Fruit fly (Drosophila melanogaster) whole organism, embryonic: Measurements from ENCODE around the gene Tsp33B.

Source experiments
- Asciz ChIP-seq: fragments of 200-800 bp; sonication (Bioruptor generic); optimal IDR thresholded peaks from 2 replicates; lab custom pipeline; 2017; ENCODE audit warnings: missing biosample characterization, mild to moderate bottlenecking, missing genetic modification characterization, missing genetic modification reagents
- Awh ChIP-seq: fragments of 200-800 bp; sonication (Bioruptor generic); IDR thresholded peaks from 2 replicates; pipeline ENCODE4, ENCODE4 v1.3.6; 2022; ENCODE audit warnings: missing biosample characterization, missing genetic modification characterization
- Bgb ChIP-seq: fragments of 200-800 bp; sonication (Bioruptor generic); IDR thresholded peaks from 2 replicates; pipeline ENCODE4 v1.3.6; 2022; ENCODE audit warnings: missing biosample characterization, missing genetic modification characterization; ENCODE audit not compliant: partially characterized antibody
- BtbVII ChIP-seq: fragments of 200-800 bp; sonication (Bioruptor generic); optimal IDR thresholded peaks from 3 replicates; lab custom pipeline; 2017; ENCODE audit warnings: missing biosample characterization, mild to moderate bottlenecking, missing genetic modification characterization
- Bteb2 ChIP-seq: fragments of 200-800 bp; sonication (Bioruptor generic); optimal IDR thresholded peaks from 2 replicates; lab custom pipeline; 2016; ENCODE audit warnings: missing biosample characterization, missing genetic modification characterization
- C15 ChIP-seq: fragments of 200-800 bp; sonication (Bioruptor generic); IDR thresholded peaks from 3 replicates; pipeline ENCODE4 v1.3.6; 2022; ENCODE audit warnings: missing biosample characterization, missing genetic modification characterization
- CG10959 ChIP-seq: fragments of 200-800 bp; sonication (Bioruptor generic); IDR thresholded peaks from 2 replicates; pipeline ENCODE4 v1.3.6; 2022; ENCODE audit warnings: missing biosample characterization, missing genetic modification characterization
- CG11456 ChIP-seq: fragments of 200-800 bp; sonication (Bioruptor generic); IDR thresholded peaks from 3 replicates; pipeline ENCODE4 v1.3.6; 2022; ENCODE audit warnings: missing biosample characterization, missing genetic modification characterization
- CG1233 ChIP-seq: fragments of 200-800 bp; sonication (Bioruptor generic); optimal IDR thresholded peaks from 4 replicates; lab custom pipeline; 2018; ENCODE audit warnings: missing biosample characterization, mild to moderate bottlenecking, missing genetic modification characterization
- CG14860 ChIP-seq: fragments of 200-800 bp; sonication (Bioruptor generic); IDR thresholded peaks from 3 replicates; pipeline ENCODE4 v1.3.6; 2022; ENCODE audit warnings: missing biosample characterization, missing genetic modification characterization; ENCODE audit not compliant: partially characterized antibody
- CG15073 ChIP-seq: fragments of 200-800 bp; sonication (Bioruptor generic); optimal IDR thresholded peaks from 2 replicates; lab custom pipeline; 2016; ENCODE audit warnings: missing biosample characterization, missing genetic modification characterization
- CG15479 ChIP-seq: fragments of 200-800 bp; sonication (Bioruptor generic); optimal IDR thresholded peaks from 3 replicates; lab custom pipeline; 2019; ENCODE audit warnings: missing biosample characterization, mild to moderate bottlenecking, missing genetic modification characterization, moderate library complexity
- CG1602 ChIP-seq: fragments of 200-800 bp; sonication (Bioruptor generic); optimal IDR thresholded peaks from 3 replicates; lab custom pipeline; 2016; ENCODE audit warnings: missing biosample characterization, missing genetic modification characterization
- CG2199 ChIP-seq: fragments of 200-800 bp; sonication (Bioruptor generic); IDR thresholded peaks from 3 replicates; pipeline ENCODE4 v1.3.6; 2022; ENCODE audit warnings: missing biosample characterization, missing genetic modification characterization
- CG32532 ChIP-seq: fragments of 200-800 bp; sonication (Bioruptor generic); IDR thresholded peaks from 2 replicates; pipeline ENCODE4 v1.3.6; 2022; ENCODE audit warnings: missing biosample characterization, missing genetic modification characterization
- CG34422 ChIP-seq: fragments of 200-800 bp; sonication (Bioruptor generic); IDR thresholded peaks from 3 replicates; pipeline ENCODE4 v1.3.6; 2022; ENCODE audit warnings: missing biosample characterization, missing genetic modification characterization
- CG4424 ChIP-seq: fragments of 200-800 bp; sonication (Bioruptor generic); optimal IDR thresholded peaks from 3 replicates; lab custom pipeline; 2016; ENCODE audit warnings: missing biosample characterization, missing genetic modification characterization
- CG6272 ChIP-seq: fragments of 200-800 bp; sonication (Bioruptor generic); IDR thresholded peaks from 2 replicates; pipeline ENCODE4 v1.3.6; 2022; ENCODE audit warnings: missing biosample characterization, missing genetic modification characterization
- CG8089 ChIP-seq: fragments of 200-800 bp; sonication (Bioruptor generic); optimal IDR thresholded peaks from 3 replicates; lab custom pipeline; 2016; ENCODE audit warnings: missing biosample characterization, missing genetic modification characterization
- CkIIα-i1 ChIP-seq: fragments of 200-800 bp; sonication (Bioruptor generic); IDR thresholded peaks from 2 replicates; pipeline ENCODE4 v1.3.6; 2022; ENCODE audit warnings: missing biosample characterization, missing genetic modification characterization
- D19A ChIP-seq: fragments of 200-800 bp; optimal IDR thresholded peaks from 3 replicates; lab custom pipeline; 2019; ENCODE audit warnings: missing biosample characterization, mild to moderate bottlenecking, missing genetic modification characterization, moderate library complexity
- Dbx ChIP-seq: fragments of 200-800 bp; sonication (Bioruptor generic); IDR thresholded peaks from 3 replicates; pipeline ENCODE4 v1.3.6; 2022; ENCODE audit warnings: missing biosample characterization, missing genetic modification characterization
- E2f2 ChIP-seq: fragments of 200-800 bp; sonication (Bioruptor generic); IDR thresholded peaks from 2 replicates; pipeline ENCODE4 v1.3.6; 2022; ENCODE audit warnings: missing biosample characterization, missing genetic modification characterization
- Gug ChIP-seq: fragments of 200-800 bp; sonication (Bioruptor generic); IDR thresholded peaks from 4 replicates; pipeline ENCODE4 v1.3.6; 2022; ENCODE audit warnings: missing biosample characterization, missing genetic modification characterization
- HLH54F ChIP-seq: fragments of 200-800 bp; sonication (Bioruptor generic); optimal IDR thresholded peaks from 3 replicates; lab custom pipeline; 2016; ENCODE audit warnings: missing biosample characterization, missing genetic modification characterization
- Hand ChIP-seq: fragments of 200-800 bp; sonication (Bioruptor generic); optimal IDR thresholded peaks from 2 replicates; lab custom pipeline; 2017; ENCODE audit warnings: mild to moderate bottlenecking, missing biosample characterization, missing genetic modification reagents, missing genetic modification characterization
- HmgZ ChIP-seq: fragments of 200-800 bp; sonication (Bioruptor generic); optimal IDR thresholded peaks from 2 replicates; lab custom pipeline; 2018; ENCODE audit warnings: missing biosample characterization, mild to moderate bottlenecking, missing genetic modification characterization
- Mad ChIP-seq: fragments of 200-800 bp; sonication (Bioruptor generic); optimal IDR thresholded peaks from 2 replicates; lab custom pipeline; 2016; ENCODE audit warnings: missing biosample characterization, missing genetic modification characterization
- Nf-YA ChIP-seq: fragments of 200-800 bp; sonication (Bioruptor generic); IDR thresholded peaks from 2 replicates; pipeline ENCODE4 v1.3.6; 2022; ENCODE audit warnings: missing biosample characterization, missing genetic modification characterization
- Nf-YB ChIP-seq: fragments of 200-800 bp; sonication (Bioruptor generic); optimal IDR thresholded peaks from 3 replicates; lab custom pipeline; 2019; ENCODE audit warnings: missing biosample characterization, mild to moderate bottlenecking, missing genetic modification characterization, moderate library complexity
- Oli ChIP-seq: fragments of 200-800 bp; sonication (Bioruptor generic); optimal IDR thresholded peaks from 2 replicates; lab custom pipeline; 2018; ENCODE audit warnings: missing biosample characterization, mild to moderate bottlenecking, missing genetic modification characterization, moderate library complexity
- az2 ChIP-seq: fragments of 200-800 bp; sonication (Bioruptor generic); optimal IDR thresholded peaks from 3 replicates; lab custom pipeline; 2016; ENCODE audit warnings: missing biosample characterization, missing genetic modification characterization
- cg ChIP-seq: fragments of 200-800 bp; sonication (Bioruptor generic); optimal IDR thresholded peaks from 3 replicates; lab custom pipeline; 2019; ENCODE audit warnings: missing biosample characterization, mild to moderate bottlenecking, missing genetic modification characterization, moderate library complexity
- danr ChIP-seq: fragments of 200-800 bp; sonication (Bioruptor generic); IDR thresholded peaks from 2 replicates; pipeline ENCODE4 v1.3.6; 2022; ENCODE audit warnings: missing biosample characterization, missing genetic modification characterization
- dati ChIP-seq: fragments of 200-800 bp; sonication (Bioruptor generic); IDR thresholded peaks from 2 replicates; pipeline ENCODE4 v1.3.6; 2022; ENCODE audit warnings: missing biosample characterization, missing genetic modification characterization
- dm ChIP-seq: fragments of 200-800 bp; sonication (Bioruptor generic); optimal IDR thresholded peaks from 3 replicates; lab custom pipeline; 2016; ENCODE audit warnings: missing biosample characterization, missing genetic modification characterization
- dmrt11E ChIP-seq: fragments of 200-800 bp; sonication (Bioruptor generic); optimal IDR thresholded peaks from 3 replicates; lab custom pipeline; 2018; ENCODE audit warnings: missing biosample characterization, mild to moderate bottlenecking, missing genetic modification characterization, moderate library complexity
- gem ChIP-seq: fragments of 200-800 bp; sonication (Bioruptor generic); optimal IDR thresholded peaks from 2 replicates; lab custom pipeline; 2019; ENCODE audit warnings: missing biosample characterization, mild to moderate bottlenecking, missing genetic modification characterization, moderate library complexity
- gsb ChIP-seq: fragments of 200-800 bp; sonication (Bioruptor generic); IDR thresholded peaks from 2 replicates; pipeline ENCODE4 v1.3.6; 2022; ENCODE audit warnings: missing biosample characterization, missing genetic modification characterization
- insv ChIP-seq, 2 experiments: fragments of 200-800 bp; sonication (Bioruptor generic); optimal IDR thresholded peaks; 3 replicates each; lab custom pipeline; 2016 to 2018; ENCODE audit warnings: missing biosample characterization in 2 of 2, missing genetic modification characterization in 2 of 2
- inv ChIP-seq: fragments of 200-800 bp; sonication (Bioruptor generic); IDR thresholded peaks from 2 replicates; pipeline ENCODE4 v1.3.6; 2022; ENCODE audit warnings: missing biosample characterization, missing genetic modification characterization; ENCODE audit not compliant: partially characterized antibody
- kay ChIP-seq: fragments of 200-800 bp; sonication (Bioruptor generic); optimal IDR thresholded peaks from 2 replicates; lab custom pipeline; 2016; ENCODE audit warnings: missing biosample characterization, missing genetic modification characterization
- prd ChIP-seq, 3 experiments: fragments of >200 bp in 2 of 3; fragments of 200-800 bp in 1 of 3; sonication (Bioruptor generic) in 1 of 3; optimal IDR thresholded peaks in 2 of 3; IDR thresholded peaks in 1 of 3; 2 replicates in 2 of 3; 3 replicates in 1 of 3; pipeline versions ENCODE4 v1.3.6 to Lab custom; 2017 to 2022; ENCODE audit warnings: missing biosample characterization in 1 of 3, missing genetic modification characterization in 1 of 3
- psq ChIP-seq: fragments of 200-800 bp; sonication (Bioruptor generic); optimal IDR thresholded peaks from 2 replicates; lab custom pipeline; 2017; ENCODE audit warnings: missing biosample characterization, missing genetic modification characterization
- sd ChIP-seq: fragments of 200-800 bp; sonication (Bioruptor generic); optimal IDR thresholded peaks from 3 replicates; lab custom pipeline; 2018; ENCODE audit warnings: missing biosample characterization, mild to moderate bottlenecking, missing genetic modification characterization, moderate library complexity
- trh ChIP-seq: fragments of 200-800 bp; sonication (Bioruptor generic); optimal IDR thresholded peaks from 2 replicates; lab custom pipeline; 2016; ENCODE audit warnings: missing biosample characterization, missing genetic modification characterization
- vvl ChIP-seq: fragments of 200-800 bp; sonication (Bioruptor generic); IDR thresholded peaks from 2 replicates; pipeline ENCODE4 v1.3.6; 2022; ENCODE audit warnings: missing biosample characterization, missing genetic modification characterization
- zfh1 ChIP-seq: fragments of 200-800 bp; sonication (Bioruptor generic); IDR thresholded peaks from 3 replicates; pipeline ENCODE4 v1.3.6; 2022; ENCODE audit warnings: missing biosample characterization, missing genetic modification characterization

Tsp33B gene

dm6 chr2L:11807697-11808226 lies 15.6 kb upstream of the Tsp33B start (continued):
- no peak for TF ChIP-seq BtbVII (GFP tag; lab: Kevin White, UChicago)
- 0 out of 3 replicates have a peak, but pooled peaks have one; percentile 74 for TF ChIP-seq CG2199 (GFP tag; lab: Robert Waterston, UW)
- TF ChIP-seq C15, result no peak
- TF ChIP-seq CG15073 (GFP tag; lab: Kevin White, UChicago), result peak; percentile 87
- peak; percentile 72; the same call in 1 of the 3 replicates for TF ChIP-seq CG34422 (GFP tag; lab: Robert Waterston, UW)
- peak; percentile 12; the same call in 1 of the 2 replicates for TF ChIP-seq E2f2
- TF ChIP-seq dmrt11E (tag; lab: Kevin White, UChicago), result no peak
- no peak for TF ChIP-seq CG8089 (GFP tag; lab: Kevin White, UChicago)
- TF ChIP-seq vvl (GFP tag; lab: Robert Waterston, UW), result peak; percentile 60
- TF ChIP-seq CG6272 (GFP tag; lab: Robert Waterston, UW), result 0 out of 2 replicates have a peak, but pooled peaks have one; percentile 15
- TF ChIP-seq sd (tag; lab: Kevin White, UChicago), result peak; percentile 84
- peak; percentile 39 for TF ChIP-seq dm
- TF ChIP-seq CG11456, result no peak; the same call in 2 of the 3 replicates
- no peak for TF ChIP-seq danr (GFP tag; lab: Robert Waterston, UW)
- TF ChIP-seq cg, result peak; percentile 98
- TF ChIP-seq trh (GFP tag; lab: Kevin White, UChicago), result no peak
- TF ChIP-seq CG15479 (GFP tag; lab: Kevin White, UChicago), result peak; percentile 26
- TF ChIP-seq Nf-YB (GFP tag; lab: Kevin White, UChicago), result peak; percentile 32
- no peak for TF ChIP-seq dati (GFP tag; lab: Robert Waterston, UW)
- peak; percentile 23; the same call in 1 of the 2 replicates for TF ChIP-seq inv
- peak; percentile 2 for TF ChIP-seq Mad (GFP tag; lab: Kevin White, UChicago)
- TF ChIP-seq CG32532 (GFP tag; lab: Robert Waterston, UW), result peak; percentile 34; the same call in 1 of the 2 replicates
- TF ChIP-seq Gug (GFP tag; lab: Robert Waterston, UW), result peak; percentile 13; the same call in 1 of the 4 replicates
- peak; percentile 68; the same call in 2 of the 3 replicates for TF ChIP-seq Dbx (GFP tag; lab: Robert Waterston, UW)
- no peak for TF ChIP-seq Oli (tag; lab: Kevin White, UChicago)
- TF ChIP-seq HLH54F (GFP tag; lab: Kevin White, UChicago), result peak; percentile 11

dm6 chr2L:11806701-11807674 lies 14.8 kb upstream of the Tsp33B start:
- no peak for TF ChIP-seq CG14860
- TF ChIP-seq Nf-YA (GFP tag; lab: Robert Waterston, UW), result no peak
- TF ChIP-seq HmgZ, result peak; percentile 81
- TF ChIP-seq gem (tag; lab: Kevin White, UChicago), result peak; percentile 10
- no peak for TF ChIP-seq CG4424 (GFP tag; lab: Kevin White, UChicago)
- TF ChIP-seq CG1233 (GFP tag; lab: Kevin White, UChicago), result no peak
- no peak for TF ChIP-seq CkIIα-i1 (GFP tag; lab: Robert Waterston, UW)
- no peak for TF ChIP-seq Asciz (GFP tag; lab: Kevin White, UChicago)
- TF ChIP-seq Bteb2 (GFP tag; lab: Kevin White, UChicago), result no peak
- no peak for TF ChIP-seq Bgb (GFP tag; lab: Robert Waterston, UW)
- TF ChIP-seq zfh1 (GFP tag; lab: Robert Waterston, UW), result no peak
- no peak for TF ChIP-seq CG1602 (GFP tag; lab: Kevin White, UChicago)
- TF ChIP-seq CG34422 (GFP tag; lab: Robert Waterston, UW), result peak; percentile 13; the same call in 1 of the 3 replicates
- TF ChIP-seq gsb (GFP tag; lab: Robert Waterston, UW), result no peak
- TF ChIP-seq prd (optimal IDR thresholded peaks at IDR 0.05; lab: Kevin White, UChicago), result no peak
- TF ChIP-seq prd (GFP tag; IDR thresholded peaks at IDR 0.05; lab: Robert Waterston, UW), result no peak
- peak in 1 of 2 experiments; percentile 82 for TF ChIP-seq insv (GFP tag; optimal IDR thresholded peaks at IDR 0.05; lab: Kevin White, UChicago)
- no peak for TF ChIP-seq az2 (GFP tag; lab: Kevin White, UChicago)
- TF ChIP-seq psq (GFP tag; lab: Kevin White, UChicago), result peak; percentile 98
- TF ChIP-seq D19A (tag; lab: Kevin White, UChicago), result no peak
- TF ChIP-seq kay (GFP tag; lab: Kevin White, UChicago), result no peak
- no peak for TF ChIP-seq CG10959 (GFP tag; lab: Robert Waterston, UW)
- no peak for TF ChIP-seq Hand (GFP tag; lab: Kevin White, UChicago)
- 0 out of 2 replicates have a peak, but pooled peaks have one; percentile 15 for TF ChIP-seq Awh
